Fruit fly (Drosophila melanogaster) whole organism, pupa: ENCODE results near the gene ssp2.

Experiments
- CG10348 ChIP-seq: fragments of 200-800 bp; sonication (Bioruptor generic); IDR thresholded peaks from 2 replicates; pipeline ENCODE4 v1.3.6; 2022; ENCODE audit warnings: missing biosample characterization, missing genetic modification characterization
- CG12605 ChIP-seq: fragments of 200-800 bp; sonication (Bioruptor generic); IDR thresholded peaks from 2 replicates; pipeline ENCODE4 v1.3.6; 2022; ENCODE audit warnings: missing biosample characterization, missing genetic modification characterization
- CG14655 ChIP-seq: fragments of 200-800 bp; sonication (Bioruptor generic); optimal IDR thresholded peaks from 3 replicates; lab custom pipeline; 2017; ENCODE audit warnings: mild to moderate bottlenecking, missing biosample characterization, missing genetic modification reagents, missing genetic modification characterization
- CG15710 ChIP-seq: fragments of 200-800 bp; sonication (Bioruptor generic); optimal IDR thresholded peaks from 2 replicates; lab custom pipeline; 2018; ENCODE audit warnings: missing biosample characterization, mild to moderate bottlenecking, missing genetic modification characterization, moderate library complexity
- CG17806 ChIP-seq: fragments of 200-800 bp; sonication (Bioruptor generic); optimal IDR thresholded peaks from 2 replicates; lab custom pipeline; 2018; ENCODE audit warnings: missing biosample characterization, mild to moderate bottlenecking, missing genetic modification characterization, moderate library complexity
- CG4496 ChIP-seq: fragments of 200-800 bp; sonication (Bioruptor generic); IDR thresholded peaks from 3 replicates; pipeline ENCODE4 v1.3.6; 2022; ENCODE audit warnings: missing biosample characterization, missing genetic modification characterization
- CG8301 ChIP-seq: fragments of 200-800 bp; sonication (Bioruptor generic); optimal IDR thresholded peaks from 2 replicates; lab custom pipeline; 2018; ENCODE audit warnings: missing biosample characterization, mild to moderate bottlenecking, missing genetic modification characterization
- CG9948 ChIP-seq: fragments of 200-800 bp; sonication (Bioruptor generic); optimal IDR thresholded peaks from 2 replicates; lab custom pipeline; 2018; ENCODE audit warnings: missing biosample characterization, mild to moderate bottlenecking, missing genetic modification characterization, moderate library complexity
- Pif1A ChIP-seq: fragments of 200-800 bp; sonication (Bioruptor generic); optimal IDR thresholded peaks from 3 replicates; lab custom pipeline; 2016; ENCODE audit warnings: missing biosample characterization, missing genetic modification characterization
- Pif1B ChIP-seq: fragments of 200-800 bp; sonication (Bioruptor generic); optimal IDR thresholded peaks from 3 replicates; lab custom pipeline; 2016; ENCODE audit warnings: missing biosample characterization, missing genetic modification characterization

DNA sequence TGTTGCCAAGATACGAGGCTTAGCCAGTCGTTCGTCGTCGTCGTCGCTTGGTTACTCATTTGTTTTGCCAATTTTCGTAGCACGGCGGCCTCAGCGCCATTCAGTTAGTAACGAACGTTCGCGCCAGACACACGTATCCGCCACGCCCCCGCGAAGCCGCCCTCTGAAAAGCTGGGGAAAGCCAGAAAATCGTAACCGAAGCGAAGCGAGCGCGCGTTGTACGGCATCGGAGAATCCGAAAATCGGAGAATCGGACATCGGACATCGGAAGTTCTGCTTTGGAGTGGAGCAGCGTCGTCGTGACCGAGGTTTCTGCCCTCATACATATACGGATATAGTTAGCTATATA lies 25.9 kb upstream of the ssp2 start, which contains the start of gene CG32137:
- no peak for TF ChIP-seq CG8301 (tag; lab: Kevin White, UChicago)
- TF ChIP-seq CG12605 (GFP tag; lab: Robert Waterston, UW) = no peak
- no peak for TF ChIP-seq Pif1A (GFP tag; lab: Kevin White, UChicago)
- TF ChIP-seq CG9948 (tag; lab: Kevin White, UChicago) = no peak
- no peak for TF ChIP-seq CG15710 (tag; lab: Kevin White, UChicago)
- no peak for TF ChIP-seq CG17806 (tag; lab: Kevin White, UChicago)
- TF ChIP-seq Pif1B (GFP tag; lab: Kevin White, UChicago) = no peak
- no peak for TF ChIP-seq CG10348 (GFP tag; lab: Robert Waterston, UW)
- no peak for TF ChIP-seq CG14655
- TF ChIP-seq CG4496 = no peak
